Worm (Caenorhabditis elegans): ENCODE data around the gene ceh-30.

ceh-30 gene

ce11 chrX:3063274-3063673, at the start of gene ceh-30:
ceh-30 (plus strand) TSS chrX:3063574.
- no peak for TF ChIP-seq fkh-6 (tag; optimal IDR thresholded peaks at IDR 0.05)

DNA sequence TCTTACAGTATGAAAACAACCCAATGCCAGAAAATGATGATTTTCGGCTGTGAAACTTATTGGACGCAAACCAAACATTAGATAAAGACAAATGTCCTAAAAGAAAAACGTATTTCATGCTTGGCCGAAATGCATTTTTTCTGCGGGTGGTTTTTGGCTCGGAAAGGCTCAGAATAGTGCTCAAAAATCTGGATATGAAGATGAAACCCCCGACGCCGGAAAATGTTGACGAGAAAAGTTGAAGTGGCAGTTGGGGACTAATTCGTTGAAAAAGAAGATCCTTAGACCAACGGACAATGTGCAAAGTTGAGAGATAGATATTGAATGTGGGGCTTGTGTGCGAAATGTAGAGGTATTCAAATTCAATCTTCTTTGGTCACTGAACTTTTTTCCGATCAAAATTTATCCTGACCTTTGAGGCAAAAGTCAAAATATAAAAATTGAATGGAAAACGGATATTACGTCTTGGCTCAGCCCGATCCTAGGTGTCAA, 44.8 kb upstream of the ceh-30 start, which contains the start of gene flp-18:
Gene flp-18, minus strand, starts transcription at position 51 of the 492 bp plus-strand sequence.
- TF ChIP-seq ceh-9 (tag; optimal IDR thresholded peaks at IDR 0.05) = no peak
- no peak for TF ChIP-seq hlh-30 (tag; optimal IDR thresholded peaks at IDR 0.05; ENCODE audit: insufficient read depth)
- TF ChIP-seq pag-3 (tag; optimal IDR thresholded peaks at IDR 0.05; ENCODE audit: borderline replicate concordance) = no peak
- no peak for TF ChIP-seq pat-9 (tag; optimal IDR thresholded peaks at IDR 0.05)

- no peak for TF ChIP-seq K02D7.2 (tag; optimal IDR thresholded peaks at IDR 0.05)
- TF ChIP-seq unc-3 (GFP tag; conservative IDR thresholded peaks at IDR 0.05) = no peak
- TF ChIP-seq unc-3 (tag; optimal IDR thresholded peaks at IDR 0.05) = no peak
- no peak for TF ChIP-seq gmeb-2 (tag; optimal IDR thresholded peaks at IDR 0.05)
- no peak for TF ChIP-seq sox-4 (tag; optimal IDR thresholded peaks at IDR 0.05)
- TF ChIP-seq mec-3 (tag; optimal IDR thresholded peaks at IDR 0.05; ENCODE audit: borderline replicate concordance) = no peak
- TF ChIP-seq ceh-30 (tag; optimal IDR thresholded peaks at IDR 0.05) = no peak
- TF ChIP-seq dve-1 (tag; optimal IDR thresholded peaks at IDR 0.05) = no peak
- TF ChIP-seq hlh-13 (GFP tag; optimal IDR thresholded peaks at IDR 0.05) = no peak
- no peak for TF ChIP-seq rnt-1 (tag; optimal IDR thresholded peaks at IDR 0.05)
- TF ChIP-seq zip-5 (tag; optimal IDR thresholded peaks at IDR 0.05) = no peak
- no peak for TF ChIP-seq pros-1 (tag; optimal IDR thresholded peaks at IDR 0.05)
- no peak for TF ChIP-seq pqm-1 (tag; optimal IDR thresholded peaks at IDR 0.05)
- TF ChIP-seq ahr-1 (tag; optimal IDR thresholded peaks at IDR 0.05) = no peak
- no peak for TF ChIP-seq unc-55 (GFP tag; optimal IDR thresholded peaks at IDR 0.05)
- no peak for TF ChIP-seq tbx-7 (tag; optimal IDR thresholded peaks at IDR 0.05)
- TF ChIP-seq hlh-6 (tag; optimal IDR thresholded peaks at IDR 0.05) = no peak
- no peak for TF ChIP-seq unc-42 (tag; optimal IDR thresholded peaks at IDR 0.05)
- no peak for TF ChIP-seq madf-2 (tag; optimal IDR thresholded peaks at IDR 0.05)
Measured at ce11 chrX:3019996-3020395, 43.4 kb upstream of the ceh-30 start.

ce11 chrX:3021466-3021865, 41.9 kb upstream of the ceh-30 start:
- no peak for TF ChIP-seq zip-5 (tag; optimal IDR thresholded peaks at IDR 0.05)
- TF ChIP-seq elt-4 (tag; optimal IDR thresholded peaks at IDR 0.05) = no peak
- TF ChIP-seq fax-1 (tag; optimal IDR thresholded peaks at IDR 0.05) = no peak
- no peak for TF ChIP-seq K09A11.1 (tag; optimal IDR thresholded peaks at IDR 0.05; ENCODE audit: insufficient read depth)
- no peak for TF ChIP-seq sdc-2 (tag; optimal IDR thresholded peaks at IDR 0.05)
- TF ChIP-seq rnt-1 (tag; optimal IDR thresholded peaks at IDR 0.05) = no peak
- TF ChIP-seq tbx-7 (tag; optimal IDR thresholded peaks at IDR 0.05) = no peak
- TF ChIP-seq gmeb-2 (tag; optimal IDR thresholded peaks at IDR 0.05) = no peak
- TF ChIP-seq lin-11 (tag; optimal IDR thresholded peaks at IDR 0.05) = no peak
- no peak for TF ChIP-seq ets-4 (tag; optimal IDR thresholded peaks at IDR 0.05)
- TF ChIP-seq lim-6 (tag; optimal IDR thresholded peaks at IDR 0.05) = no peak
- TF ChIP-seq nhr-11 (tag; optimal IDR thresholded peaks at IDR 0.05) = no peak

DNA sequence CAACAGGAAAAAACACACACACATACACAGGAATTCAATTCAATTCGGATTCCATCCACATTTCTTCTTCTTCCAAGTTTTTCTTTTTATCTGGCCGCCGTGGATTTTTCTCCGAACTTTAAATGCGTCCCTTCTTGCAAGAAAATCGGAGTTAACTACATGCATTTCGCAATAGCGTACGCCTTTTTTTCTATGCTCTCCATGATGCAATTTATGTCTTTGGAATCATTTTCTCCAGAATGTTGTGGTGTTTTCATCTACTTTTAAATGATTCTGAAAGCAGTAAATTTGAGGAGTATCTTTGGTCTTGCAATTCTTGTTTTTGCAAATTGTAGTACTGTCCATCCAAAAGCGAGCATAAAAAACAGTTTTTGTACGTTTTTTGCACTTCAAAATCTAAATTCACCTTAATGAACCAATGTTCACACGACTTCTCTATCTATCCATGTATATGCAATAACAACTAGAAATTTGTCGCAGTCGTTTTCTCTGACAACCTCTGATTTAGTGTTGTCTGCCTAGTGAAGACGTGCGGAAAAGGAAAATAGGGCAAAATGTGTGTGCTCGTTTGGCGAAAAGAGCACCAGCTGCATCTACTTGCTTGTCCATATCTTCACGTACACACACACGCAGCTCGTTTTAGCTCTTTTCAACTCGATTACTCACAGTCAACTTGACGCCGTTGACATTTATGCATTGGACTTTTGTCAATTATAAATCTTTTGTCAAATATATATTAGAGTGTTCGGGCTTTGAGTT, 40.9 kb upstream of the ceh-30 start:
- no peak for TF ChIP-seq hlh-6 (tag; optimal IDR thresholded peaks at IDR 0.05)
- no peak for TF ChIP-seq unc-55 (GFP tag; optimal IDR thresholded peaks at IDR 0.05)
- no peak for TF ChIP-seq mec-3 (tag; optimal IDR thresholded peaks at IDR 0.05; ENCODE audit: borderline replicate concordance)
- TF ChIP-seq syd-9 (tag; optimal IDR thresholded peaks at IDR 0.05) = no peak
- no peak for TF ChIP-seq npax-4 (tag; optimal IDR thresholded peaks at IDR 0.05)
- TF ChIP-seq unc-42 (tag; optimal IDR thresholded peaks at IDR 0.05) = peak; percentile 52

Data from whole organism, late embryonic.